Fruit fly (Drosophila melanogaster): Measurements from ENCODE around the gene Gba1b.

The Gba1b gene

dm6 chr3R:23726740-23727139, 22.1 kb downstream of the Gba1b start (continued):
- TF ChIP-seq PHDP (tag; optimal IDR thresholded peaks at IDR 0.05) (peak; percentile 90), CG8924 (tag; optimal IDR thresholded peaks at IDR 0.05) (peak; percentile 85), Dek (tag; optimal IDR thresholded peaks at IDR 0.05) (peak; percentile 71), CG8089 (GFP tag; optimal IDR thresholded peaks at IDR 0.05) (peak; percentile 13), GATAe (GFP tag; conservative IDR thresholded peaks at IDR 0.05) (peak; percentile 74), BtbVII (GFP tag; optimal IDR thresholded peaks at IDR 0.05) (peak; percentile 83), CG7786 (GFP tag; optimal IDR thresholded peaks at IDR 0.05) (peak; percentile 76), CG30403 (GFP tag; optimal IDR thresholded peaks at IDR 0.05) (peak; percentile 86), pita (GFP tag; optimal IDR thresholded peaks at IDR 0.05) (no peak), CG15601 (tag; optimal IDR thresholded peaks at IDR 0.05) (no peak), lilli (GFP tag; optimal IDR thresholded peaks at IDR 0.05) (peak; percentile 93), mld (GFP tag; IDR thresholded peaks at IDR 0.05; ENCODE audit: partially characterized antibody) (no peak), CG12942 (GFP tag; optimal IDR thresholded peaks at IDR 0.05) (peak; percentile 44), pzg (GFP tag; optimal IDR thresholded peaks at IDR 0.05) (no peak), CG2202 (tag; optimal IDR thresholded peaks at IDR 0.05) (no peak), CG15269 (tag; optimal IDR thresholded peaks at IDR 0.05) (peak; percentile 84), NC2β (GFP tag; optimal IDR thresholded peaks at IDR 0.05) (no peak), CG5245 (GFP tag; optimal IDR thresholded peaks at IDR 0.05) (peak; percentile 22), CG17385 (GFP tag; optimal IDR thresholded peaks at IDR 0.05) (peak; percentile 72), CG4730 (GFP tag; IDR thresholded peaks at IDR 0.05) (peak; percentile 72), fd102C (GFP tag; optimal IDR thresholded peaks at IDR 0.05) (no peak), CG15073 (GFP tag; optimal IDR thresholded peaks at IDR 0.05) (no peak), CG7556 (GFP tag; optimal IDR thresholded peaks at IDR 0.05) (peak; percentile 82), ro (GFP tag; IDR thresholded peaks at IDR 0.05) (no peak), Doc2 (GFP tag; IDR thresholded peaks at IDR 0.05) (no peak), Stat92E (GFP tag; optimal IDR thresholded peaks at IDR 0.05) (no peak), Dp (GFP tag; optimal IDR thresholded peaks at IDR 0.05) (no peak), dpn (GFP tag; optimal IDR thresholded peaks at IDR 0.05) (peak; percentile 65 to 73), CG11696 (GFP tag; IDR thresholded peaks at IDR 0.05) (peak; percentile 59), E2f1 (GFP tag; IDR thresholded peaks at IDR 0.05) (peak; percentile 73), NFAT (GFP tag; IDR thresholded peaks at IDR 0.05) (peak; percentile 71), Taf1 (GFP tag; IDR thresholded peaks at IDR 0.05) (peak; percentile 70; the same call in 1 of the 2 replicates), CG9932 (GFP tag; IDR thresholded peaks at IDR 0.05) (peak; percentile 90), Asciz (GFP tag; optimal IDR thresholded peaks at IDR 0.05) (peak; percentile 72), kay (GFP tag; optimal IDR thresholded peaks at IDR 0.05) (peak; percentile 51), CG6765 (GFP tag; optimal IDR thresholded peaks at IDR 0.05) (peak; percentile 79), Hr78 (GFP tag; optimal IDR thresholded peaks at IDR 0.05) (no peak), CG17829 (tag; optimal IDR thresholded peaks at IDR 0.05) (peak; percentile 75), pfk (GFP tag; optimal IDR thresholded peaks at IDR 0.05) (no peak), CG4404 (GFP tag; IDR thresholded peaks at IDR 0.05) (peak; percentile 57), CG16815 (GFP tag; optimal IDR thresholded peaks at IDR 0.05) (peak; percentile 66), CG10959 (GFP tag; IDR thresholded peaks at IDR 0.05) (no peak), CG15514 (GFP tag; optimal IDR thresholded peaks at IDR 0.05) (peak; percentile 81), Nf-YC (tag; optimal IDR thresholded peaks at IDR 0.05) (peak; percentile 35), pros (GFP tag; optimal IDR thresholded peaks at IDR 0.05) (no peak), bbx (GFP tag; IDR thresholded peaks at IDR 0.05; ENCODE audit: partially characterized antibody) (no peak), CG34376 (GFP tag; optimal IDR thresholded peaks at IDR 0.05) (no peak), Optix (GFP tag; IDR thresholded peaks at IDR 0.05) (no peak), row (GFP tag; IDR thresholded peaks at IDR 0.05) (peak; percentile 87), disco-r (GFP tag; optimal IDR thresholded peaks at IDR 0.05) (peak; percentile 45), br (optimal IDR thresholded peaks at IDR 0.05) (no peak)
